Fruit fly (Drosophila melanogaster) whole organism, pupa: Measurements from ENCODE around the gene Ptp61F.

Experiments used
- CG10348 ChIP-seq: fragments of 200-800 bp; sonication (Bioruptor generic); IDR thresholded peaks from 2 replicates; pipeline ENCODE4 v1.3.6; 2022; ENCODE audit warnings: missing biosample characterization, missing genetic modification characterization
- CG12605 ChIP-seq: fragments of 200-800 bp; sonication (Bioruptor generic); IDR thresholded peaks from 2 replicates; pipeline ENCODE4 v1.3.6; 2022; ENCODE audit warnings: missing biosample characterization, missing genetic modification characterization
- CG13204 ChIP-seq: fragments of 200-800 bp; sonication (Bioruptor generic); optimal IDR thresholded peaks from 2 replicates; lab custom pipeline; 2018; ENCODE audit warnings: missing biosample characterization, mild to moderate bottlenecking, missing genetic modification characterization, moderate library complexity
- CG14655 ChIP-seq: fragments of 200-800 bp; sonication (Bioruptor generic); optimal IDR thresholded peaks from 3 replicates; lab custom pipeline; 2017; ENCODE audit warnings: mild to moderate bottlenecking, missing biosample characterization, missing genetic modification reagents, missing genetic modification characterization
- CG15710 ChIP-seq: fragments of 200-800 bp; sonication (Bioruptor generic); optimal IDR thresholded peaks from 2 replicates; lab custom pipeline; 2018; ENCODE audit warnings: missing biosample characterization, mild to moderate bottlenecking, missing genetic modification characterization, moderate library complexity
- CG17806 ChIP-seq: fragments of 200-800 bp; sonication (Bioruptor generic); optimal IDR thresholded peaks from 2 replicates; lab custom pipeline; 2018; ENCODE audit warnings: missing biosample characterization, mild to moderate bottlenecking, missing genetic modification characterization, moderate library complexity
- CG32121 ChIP-seq: fragments of 200-800 bp; sonication (Bioruptor generic); IDR thresholded peaks from 2 replicates; pipeline ENCODE4 v1.3.6; 2022; ENCODE audit warnings: missing biosample characterization, missing genetic modification characterization
- CG34367 ChIP-seq: fragments of 200-800 bp; sonication (Bioruptor generic); optimal IDR thresholded peaks from 2 replicates; lab custom pipeline; 2018; ENCODE audit warnings: missing biosample characterization, mild to moderate bottlenecking, missing genetic modification characterization
- CG4496 ChIP-seq: fragments of 200-800 bp; sonication (Bioruptor generic); IDR thresholded peaks from 3 replicates; pipeline ENCODE4 v1.3.6; 2022; ENCODE audit warnings: missing biosample characterization, missing genetic modification characterization
- CG8159 ChIP-seq: fragments of 200-800 bp; sonication (Bioruptor generic); optimal IDR thresholded peaks from 3 replicates; lab custom pipeline; 2018; ENCODE audit warnings: missing biosample characterization, mild to moderate bottlenecking, missing genetic modification characterization, moderate library complexity
- CG8301 ChIP-seq: fragments of 200-800 bp; sonication (Bioruptor generic); optimal IDR thresholded peaks from 2 replicates; lab custom pipeline; 2018; ENCODE audit warnings: missing biosample characterization, mild to moderate bottlenecking, missing genetic modification characterization
- CG9948 ChIP-seq: fragments of 200-800 bp; sonication (Bioruptor generic); optimal IDR thresholded peaks from 2 replicates; lab custom pipeline; 2018; ENCODE audit warnings: missing biosample characterization, mild to moderate bottlenecking, missing genetic modification characterization, moderate library complexity
- D1 ChIP-seq: fragments of 200-800 bp; sonication (Bioruptor generic); optimal IDR thresholded peaks from 2 replicates; lab custom pipeline; 2018; ENCODE audit warnings: missing biosample characterization, mild to moderate bottlenecking, missing genetic modification characterization, moderate library complexity
- EcR ChIP-seq: fragments of 200-800 bp; sonication (Bioruptor generic); optimal IDR thresholded peaks from 3 replicates; lab custom pipeline; 2019; ENCODE audit warnings: missing biosample characterization, missing genetic modification characterization, mild to moderate bottlenecking, moderate library complexity, missing genetic modification reagents
- Ets98B ChIP-seq: fragments of 200-800 bp; sonication (Bioruptor generic); IDR thresholded peaks from 2 replicates; pipeline ENCODE4 v1.3.6; 2022; ENCODE audit warnings: missing biosample characterization, missing genetic modification characterization
- Pif1A ChIP-seq: fragments of 200-800 bp; sonication (Bioruptor generic); optimal IDR thresholded peaks from 3 replicates; lab custom pipeline; 2016; ENCODE audit warnings: missing biosample characterization, missing genetic modification characterization
- Pif1B ChIP-seq: fragments of 200-800 bp; sonication (Bioruptor generic); optimal IDR thresholded peaks from 3 replicates; lab custom pipeline; 2016; ENCODE audit warnings: missing biosample characterization, missing genetic modification characterization
- Snoo ChIP-seq: fragments of 200-800 bp; sonication (Bioruptor generic); optimal IDR thresholded peaks from 3 replicates; lab custom pipeline; 2017; ENCODE audit warnings: missing biosample characterization, mild to moderate bottlenecking, missing genetic modification characterization, inconsistent platforms
- fd96Ca ChIP-seq: fragments of 200-800 bp; sonication (Bioruptor generic); IDR thresholded peaks from 3 replicates; pipeline ENCODE4 v1.3.6; 2022; ENCODE audit warnings: missing biosample characterization, missing genetic modification characterization
- gl ChIP-seq: fragments of 200-800 bp; sonication (Bioruptor generic); optimal IDR thresholded peaks from 2 replicates; lab custom pipeline; 2018; ENCODE audit warnings: missing biosample characterization, mild to moderate bottlenecking, missing genetic modification characterization
- rn ChIP-seq: fragments of 200-800 bp; sonication (Bioruptor generic); IDR thresholded peaks from 2 replicates; pipeline ENCODE4 v1.3.6; 2022; ENCODE audit warnings: missing biosample characterization, missing genetic modification characterization

Gene Ptp61F

DNA sequence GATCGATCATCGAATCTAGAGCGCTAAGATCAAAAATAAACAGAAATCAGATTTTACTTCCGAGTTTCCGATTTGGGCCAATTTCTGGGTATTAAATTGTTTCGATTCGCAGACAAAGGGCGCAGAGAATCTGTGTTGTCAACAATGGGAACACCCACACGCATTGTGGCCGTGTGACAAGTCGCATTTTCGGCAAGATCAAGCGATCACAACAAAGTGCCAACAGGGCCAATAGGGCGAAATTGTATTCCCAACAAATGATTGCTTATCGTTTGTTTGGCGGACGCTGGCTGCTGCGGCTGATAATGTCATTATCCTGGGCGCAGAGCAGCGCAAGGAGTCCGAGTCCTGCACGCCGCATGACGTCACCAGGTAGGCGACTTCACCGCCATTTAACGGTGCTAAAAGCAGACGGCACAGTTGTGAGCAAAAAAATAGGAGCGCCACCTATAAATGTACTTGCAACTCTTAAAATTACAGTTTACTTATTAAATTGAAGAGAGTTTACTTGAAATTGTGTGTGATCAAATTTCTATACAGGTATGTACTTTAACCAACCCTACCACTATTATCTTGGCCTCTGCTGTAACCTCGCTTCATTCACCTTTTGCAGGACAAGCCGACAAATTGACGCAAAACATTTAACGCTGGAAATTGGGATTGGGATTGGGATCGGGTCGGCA lies 4.1 kb upstream of the Ptp61F start:
- TF ChIP-seq CG8159 (peak; percentile 49), CG8301 (tag; lab: Kevin White, UChicago) (peak; percentile 15), EcR (GFP tag; lab: Kevin White, UChicago) (no peak), CG12605 (GFP tag; lab: Robert Waterston, UW) (0 out of 2 replicates have a peak, but pooled peaks have one; percentile 35), Ets98B (GFP tag; lab: Robert Waterston, UW) (peak; percentile 48; the same call in 1 of the 2 replicates), CG17806 (tag; lab: Kevin White, UChicago) (peak; percentile 38), CG9948 (tag; lab: Kevin White, UChicago) (peak; percentile 49), CG34367 (tag; lab: Kevin White, UChicago) (peak; percentile 63), gl (tag; lab: Kevin White, UChicago) (no peak), CG15710 (tag; lab: Kevin White, UChicago) (peak; percentile 67), CG13204 (no peak), CG4496 (GFP tag; lab: Robert Waterston, UW) (peak; percentile 79), fd96Ca (GFP tag; lab: Robert Waterston, UW) (peak; percentile 56; the same call in 2 of the 3 replicates), Pif1A (GFP tag; lab: Kevin White, UChicago) (no peak), Pif1B (GFP tag; lab: Kevin White, UChicago) (no peak), D1 (tag; lab: Kevin White, UChicago) (no peak), rn (GFP tag; lab: Robert Waterston, UW) (peak; percentile 25; the same call in 1 of the 2 replicates), CG10348 (GFP tag; lab: Robert Waterston, UW) (no peak), CG14655 (GFP tag; lab: Kevin White, UChicago) (peak; percentile 36), CG32121 (GFP tag; lab: Robert Waterston, UW) (no peak), Snoo (tag; lab: Kevin White, UChicago) (no peak)

DNA sequence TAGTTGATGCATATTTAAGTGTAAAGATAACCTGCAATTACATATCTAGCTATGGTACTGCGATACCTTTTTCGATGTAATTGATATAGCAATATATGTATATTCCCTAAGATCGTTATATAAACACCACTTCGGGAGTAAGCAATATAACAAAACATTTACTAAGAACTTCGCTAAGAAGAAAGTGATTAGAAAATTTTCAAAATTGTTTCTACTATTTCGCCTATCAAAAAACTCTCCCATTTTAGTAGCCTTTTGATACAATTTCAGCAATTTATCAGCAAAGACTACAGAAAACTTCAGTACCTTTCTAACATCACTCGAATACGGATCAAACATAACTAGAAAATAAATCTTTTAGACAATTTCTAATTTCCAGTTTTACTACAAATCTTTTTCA lies 2.3 kb upstream of the Ptp61F start, which contains the start of gene robl62A:
Gene robl62A (plus strand): TSS at position 301 of the 400 bp plus-strand sequence.
- TF ChIP-seq Snoo (tag; lab: Kevin White, UChicago) (no peak), CG9948 (tag; lab: Kevin White, UChicago) (no peak), Ets98B (GFP tag; lab: Robert Waterston, UW) (no peak), gl (tag; lab: Kevin White, UChicago) (no peak), CG4496 (GFP tag; lab: Robert Waterston, UW) (no peak), CG13204 (no peak), CG15710 (tag; lab: Kevin White, UChicago) (no peak), CG8159 (no peak), CG34367 (tag; lab: Kevin White, UChicago) (no peak), rn (GFP tag; lab: Robert Waterston, UW) (no peak), Pif1B (GFP tag; lab: Kevin White, UChicago) (no peak), CG8301 (tag; lab: Kevin White, UChicago) (no peak), CG10348 (GFP tag; lab: Robert Waterston, UW) (no peak), CG32121 (GFP tag; lab: Robert Waterston, UW) (no peak), EcR (GFP tag; lab: Kevin White, UChicago) (no peak), CG14655 (GFP tag; lab: Kevin White, UChicago) (no peak)
- TF ChIP-seq, all 21 proteins: peak for 0

DNA sequence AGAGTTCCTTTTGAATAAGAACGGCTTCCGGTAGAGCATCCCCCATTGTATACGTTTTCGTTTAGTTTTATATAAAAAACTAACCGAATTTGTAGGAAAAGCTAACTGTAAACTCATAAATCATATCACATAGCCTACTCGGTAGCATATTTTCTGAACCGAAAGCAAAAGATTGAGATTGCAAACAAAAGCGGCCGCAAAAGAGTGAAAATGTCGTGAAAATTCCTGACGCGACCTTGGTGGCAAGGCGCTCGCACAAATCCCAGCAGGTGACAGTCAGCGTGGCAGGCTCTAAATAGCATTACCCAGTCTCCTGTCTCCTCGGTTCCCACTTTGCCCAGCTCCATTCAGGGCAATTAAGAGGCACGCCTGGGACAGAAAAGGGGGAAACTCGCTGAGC lies 3.1 kb downstream of the Ptp61F start, which contains the start of gene Naa30B:
Gene Naa30B (minus strand): TSS at position 101 of the 400 bp plus-strand sequence.
- TF ChIP-seq CG4496 (GFP tag; lab: Robert Waterston, UW), result no peak
- no peak for TF ChIP-seq CG8301 (tag; lab: Kevin White, UChicago)
- no peak for TF ChIP-seq CG14655 (GFP tag; lab: Kevin White, UChicago)
- TF ChIP-seq rn (GFP tag; lab: Robert Waterston, UW), result no peak
- no peak for TF ChIP-seq CG12605 (GFP tag; lab: Robert Waterston, UW)
- TF ChIP-seq CG32121 (GFP tag; lab: Robert Waterston, UW), result no peak
- TF ChIP-seq D1 (tag; lab: Kevin White, UChicago), result no peak
- TF ChIP-seq Snoo (tag; lab: Kevin White, UChicago), result no peak
- TF ChIP-seq CG8159, result no peak
- no peak for TF ChIP-seq CG34367 (tag; lab: Kevin White, UChicago)
- no peak for TF ChIP-seq CG9948 (tag; lab: Kevin White, UChicago)
- TF ChIP-seq gl (tag; lab: Kevin White, UChicago), result no peak
- no peak for TF ChIP-seq Ets98B (GFP tag; lab: Robert Waterston, UW)
- no peak for TF ChIP-seq CG13204
- no peak for TF ChIP-seq CG10348 (GFP tag; lab: Robert Waterston, UW)
- TF ChIP-seq Pif1B (GFP tag; lab: Kevin White, UChicago), result no peak

DNA sequence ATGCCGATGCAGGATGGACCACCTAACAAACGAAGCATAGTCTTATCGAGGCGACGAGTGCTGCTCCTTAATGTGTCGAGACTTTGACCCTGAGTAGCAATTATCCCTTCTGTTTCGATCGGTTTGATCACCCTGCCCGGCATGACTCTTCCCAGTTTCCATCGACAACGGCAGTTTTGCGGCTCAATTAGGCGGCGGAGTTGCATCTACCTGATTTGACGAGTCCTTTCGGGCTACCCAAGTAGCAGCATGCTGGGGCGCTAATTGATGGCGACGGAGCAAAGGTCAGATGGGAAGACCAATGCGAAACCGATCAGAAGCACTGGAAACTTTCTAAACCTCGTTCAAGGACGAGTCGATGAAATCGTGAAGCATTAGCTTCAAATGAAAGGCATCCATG lies 4.0 kb downstream of the Ptp61F start:
- TF ChIP-seq CG12605 (GFP tag; lab: Robert Waterston, UW), result no peak
- no peak for TF ChIP-seq fd96Ca (GFP tag; lab: Robert Waterston, UW)
- no peak for TF ChIP-seq Snoo (tag; lab: Kevin White, UChicago)
- TF ChIP-seq CG14655 (GFP tag; lab: Kevin White, UChicago), result no peak
- no peak for TF ChIP-seq CG32121 (GFP tag; lab: Robert Waterston, UW)
- no peak for TF ChIP-seq CG8159
- no peak for TF ChIP-seq Pif1A (GFP tag; lab: Kevin White, UChicago)
- TF ChIP-seq CG9948 (tag; lab: Kevin White, UChicago), result no peak
- TF ChIP-seq Pif1B (GFP tag; lab: Kevin White, UChicago), result no peak
- TF ChIP-seq Ets98B (GFP tag; lab: Robert Waterston, UW), result no peak
- no peak for TF ChIP-seq D1 (tag; lab: Kevin White, UChicago)
- TF ChIP-seq CG13204, result no peak
- no peak for TF ChIP-seq CG4496 (GFP tag; lab: Robert Waterston, UW)
- TF ChIP-seq CG8301 (tag; lab: Kevin White, UChicago), result no peak
- TF ChIP-seq CG17806 (tag; lab: Kevin White, UChicago), result no peak
